Worm (Caenorhabditis elegans): ENCODE measurements around the gene his-48.

Gene his-48

ce11 chrIV:11324741-11325140, at the start of gene his-48:
Gene his-48 (plus strand): TSS chrIV:11324745.
- peak; percentile 11; the same call in 1 of the 2 replicates for TF ChIP-seq flt-1 (GFP tag; IDR thresholded peaks at IDR 0.05)

- no peak for TF ChIP-seq tbx-37 (GFP tag; conservative IDR thresholded peaks at IDR 0.05)
- TF ChIP-seq tbx-11 (GFP tag; IDR thresholded peaks at IDR 0.05), result no peak
Observed at ce11 chrIV:11276026-11276425, 48.5 kb upstream of the his-48 start.

- TF ChIP-seq tbx-37 (GFP tag; conservative IDR thresholded peaks at IDR 0.05) (no peak), aly-1 (tag; optimal IDR thresholded peaks at IDR 0.05) (no peak), tbx-11 (GFP tag; IDR thresholded peaks at IDR 0.05) (no peak), F13C5.2 (tag; optimal IDR thresholded peaks at IDR 0.05) (no peak), pes-1 (GFP tag; IDR thresholded peaks at IDR 0.05) (no peak), ets-7 (tag; optimal IDR thresholded peaks at IDR 0.05) (no peak), hnd-1 (tag; optimal IDR thresholded peaks at IDR 0.05) (no peak), sea-1 (GFP tag; conservative IDR thresholded peaks at IDR 0.05) (no peak), B0310.2 (tag; optimal IDR thresholded peaks at IDR 0.05) (no peak), ceh-36 (tag; optimal IDR thresholded peaks at IDR 0.05) (no peak), scrt-1 (GFP tag; IDR thresholded peaks at IDR 0.05) (no peak), ceh-13 (GFP tag; optimal IDR thresholded peaks at IDR 0.05) (no peak), hmg-4 (GFP tag; optimal IDR thresholded peaks at IDR 0.05) (no peak)
Observed at ce11 chrIV:11284102-11284531, 40.4 kb upstream of the his-48 start.

ce11 chrIV:11285239-11285638, 39.3 kb upstream of the his-48 start:
- TF ChIP-seq hmbx-1 (tag; optimal IDR thresholded peaks at IDR 0.05) (no peak), tbx-11 (GFP tag; IDR thresholded peaks at IDR 0.05) (no peak), pes-1 (GFP tag; IDR thresholded peaks at IDR 0.05) (no peak), sea-1 (GFP tag; conservative IDR thresholded peaks at IDR 0.05) (no peak), B0310.2 (tag; optimal IDR thresholded peaks at IDR 0.05) (no peak), aly-1 (tag; optimal IDR thresholded peaks at IDR 0.05) (no peak), tbx-37 (GFP tag; conservative IDR thresholded peaks at IDR 0.05) (no peak), ceh-13 (GFP tag; optimal IDR thresholded peaks at IDR 0.05) (no peak), ets-7 (tag; optimal IDR thresholded peaks at IDR 0.05) (no peak), flt-1 (GFP tag; IDR thresholded peaks at IDR 0.05) (no peak), ceh-36 (tag; optimal IDR thresholded peaks at IDR 0.05) (no peak), ama-1 (optimal IDR thresholded peaks at IDR 0.05) (no peak), scrt-1 (GFP tag; IDR thresholded peaks at IDR 0.05) (no peak), hmg-4 (GFP tag; optimal IDR thresholded peaks at IDR 0.05) (no peak), F13C5.2 (tag; optimal IDR thresholded peaks at IDR 0.05) (no peak), tra-4 (tag; optimal IDR thresholded peaks at IDR 0.05) (no peak), hnd-1 (tag; optimal IDR thresholded peaks at IDR 0.05) (no peak)

- TF ChIP-seq hmbx-1 (tag; optimal IDR thresholded peaks at IDR 0.05) (no peak), ets-7 (tag; optimal IDR thresholded peaks at IDR 0.05) (no peak), tra-4 (tag; optimal IDR thresholded peaks at IDR 0.05) (no peak), tbx-11 (GFP tag; IDR thresholded peaks at IDR 0.05) (no peak), pes-1 (GFP tag; IDR thresholded peaks at IDR 0.05) (no peak), hnd-1 (tag; optimal IDR thresholded peaks at IDR 0.05) (no peak), sea-1 (GFP tag; conservative IDR thresholded peaks at IDR 0.05) (no peak), aly-1 (tag; optimal IDR thresholded peaks at IDR 0.05) (no peak), hmg-4 (GFP tag; optimal IDR thresholded peaks at IDR 0.05) (no peak), ama-1 (optimal IDR thresholded peaks at IDR 0.05) (no peak), flt-1 (GFP tag; IDR thresholded peaks at IDR 0.05) (no peak), scrt-1 (GFP tag; IDR thresholded peaks at IDR 0.05) (no peak), B0310.2 (tag; optimal IDR thresholded peaks at IDR 0.05) (no peak), tbx-37 (GFP tag; conservative IDR thresholded peaks at IDR 0.05) (no peak), ceh-36 (tag; optimal IDR thresholded peaks at IDR 0.05) (no peak), ceh-13 (GFP tag; optimal IDR thresholded peaks at IDR 0.05) (no peak)
Observed at ce11 chrIV:11286112-11286511, 38.4 kb upstream of the his-48 start.

- TF ChIP-seq hmg-4 (GFP tag; optimal IDR thresholded peaks at IDR 0.05) (no peak), tbx-37 (GFP tag; conservative IDR thresholded peaks at IDR 0.05) (no peak), F13C5.2 (tag; optimal IDR thresholded peaks at IDR 0.05) (no peak), tra-4 (tag; optimal IDR thresholded peaks at IDR 0.05) (no peak), ama-1 (optimal IDR thresholded peaks at IDR 0.05) (no peak)
Observed at ce11 chrIV:11287511-11287910, 37.0 kb upstream of the his-48 start, which contains the start of gene F54D1.6. Gene F54D1.6 (plus strand): TSS chrIV:11287811.

ce11 chrIV:11288965-11289364, 35.6 kb upstream of the his-48 start:
- TF ChIP-seq hnd-1 (tag; optimal IDR thresholded peaks at IDR 0.05) (no peak), flt-1 (GFP tag; IDR thresholded peaks at IDR 0.05) (no peak), hmbx-1 (tag; optimal IDR thresholded peaks at IDR 0.05) (no peak), sea-1 (GFP tag; conservative IDR thresholded peaks at IDR 0.05) (no peak)

ce11 chrIV:11296787-11297186, 27.8 kb upstream of the his-48 start, which contains the start of gene mttu-1:
Gene mttu-1 (minus strand): TSS chrIV:11296887.
- no peak for TF ChIP-seq ceh-13 (GFP tag; optimal IDR thresholded peaks at IDR 0.05)
- no peak for TF ChIP-seq ceh-36 (tag; optimal IDR thresholded peaks at IDR 0.05)
- TF ChIP-seq scrt-1 (GFP tag; IDR thresholded peaks at IDR 0.05), result no peak
- TF ChIP-seq ets-7 (tag; optimal IDR thresholded peaks at IDR 0.05), result no peak
